Worm (Caenorhabditis elegans) whole organism, L3 larva: Measurements from ENCODE around the gene T12D8.5.

ENCODE experiments used
- R02D3.7 ChIP-seq: fragments of 150-350 bp; optimal IDR thresholded peaks from 2 replicates; lab custom pipeline; 2014; ENCODE audit warnings: missing biosample characterization, missing genetic modification characterization
- ZK546.5 ChIP-seq: sonication (generic microtip); optimal IDR thresholded peaks from 2 replicates; lab custom pipeline; 2017; ENCODE audit warnings: missing biosample characterization, missing genetic modification characterization
- aly-2 ChIP-seq: fragments of 150-350 bp; optimal IDR thresholded peaks from 2 replicates; lab custom pipeline; 2014; ENCODE audit warnings: missing biosample characterization, missing genetic modification characterization
- ceh-16 ChIP-seq: sonication (generic microtip); optimal IDR thresholded peaks from 2 replicates; lab custom pipeline; 2017; ENCODE audit warnings: missing biosample characterization, missing genetic modification characterization
- ceh-28 ChIP-seq: fragments of 150-350 bp; optimal IDR thresholded peaks from 2 replicates; lab custom pipeline; 2014; ENCODE audit warnings: missing biosample characterization, missing genetic modification reagents, missing genetic modification characterization
- ceh-9 ChIP-seq: sonication (generic microtip); optimal IDR thresholded peaks from 2 replicates; lab custom pipeline; 2018; ENCODE audit warnings: missing biosample characterization, missing genetic modification characterization
- daf-12 ChIP-seq: fragments of 150-350 bp; optimal IDR thresholded peaks from 2 replicates; lab custom pipeline; 2014; ENCODE audit warnings: missing biosample characterization, missing genetic modification reagents, missing genetic modification characterization
- egl-27 ChIP-seq: sonication (generic microtip); optimal IDR thresholded peaks from 4 replicates; lab custom pipeline; 2017; ENCODE audit warnings: missing biosample characterization, missing genetic modification reagents, missing genetic modification characterization
- egl-5 ChIP-seq: fragments of 150-350 bp; optimal IDR thresholded peaks from 2 replicates; lab custom pipeline; 2017; ENCODE audit warnings: missing biosample characterization, missing genetic modification reagents, missing genetic modification characterization, inconsistent platforms
- elt-2 ChIP-seq: sonication (generic microtip); optimal IDR thresholded peaks from 2 replicates; lab custom pipeline; 2016; ENCODE audit warnings: missing genetic modification reagents, mild to moderate bottlenecking, missing genetic modification characterization, missing compliant biosample characterization
- eor-1 ChIP-seq, 2 experiments: fragments of 150-350 bp; optimal IDR thresholded peaks; 2 replicates each; lab custom pipeline; 2014 to 2018; ENCODE audit warnings: missing biosample characterization in 2 of 2, missing genetic modification characterization in 2 of 2
- fkh-10 ChIP-seq: sonication (generic microtip); optimal IDR thresholded peaks from 2 replicates; lab custom pipeline; 2017; ENCODE audit warnings: missing biosample characterization, missing genetic modification reagents, missing genetic modification characterization
- fkh-2 ChIP-seq: fragments of 150-350 bp; optimal IDR thresholded peaks from 2 replicates; lab custom pipeline; 2014; ENCODE audit warnings: missing biosample characterization, missing genetic modification reagents, missing genetic modification characterization
- fos-1 ChIP-seq: fragments of 150-350 bp; optimal IDR thresholded peaks from 2 replicates; lab custom pipeline; 2014; ENCODE audit warnings: missing biosample characterization, missing genetic modification characterization
- jun-1 ChIP-seq: fragments of 150-350 bp; optimal IDR thresholded peaks from 2 replicates; lab custom pipeline; 2014; ENCODE audit warnings: missing biosample characterization, missing genetic modification reagents, missing genetic modification characterization
- lin-39 ChIP-seq: fragments of 150-350 bp; optimal IDR thresholded peaks from 2 replicates; lab custom pipeline; 2018; ENCODE audit warnings: missing biosample characterization, missing genetic modification reagents, missing genetic modification characterization
- lsy-12 ChIP-seq: sonication (generic microtip); optimal IDR thresholded peaks from 2 replicates; lab custom pipeline; 2016; ENCODE audit warnings: mild to moderate bottlenecking, missing genetic modification characterization, missing compliant biosample characterization
- mdl-1 ChIP-seq: fragments of 150-350 bp; optimal IDR thresholded peaks from 2 replicates; lab custom pipeline; 2014; ENCODE audit warnings: missing biosample characterization, missing genetic modification characterization
- mml-1 ChIP-seq: fragments of 150-350 bp; sonication (generic microtip); optimal IDR thresholded peaks from 3 replicates; lab custom pipeline; 2014; ENCODE audit warnings: missing biosample characterization, missing genetic modification characterization
- nfya-1 ChIP-seq: sonication (generic microtip); optimal IDR thresholded peaks from 2 replicates; lab custom pipeline; 2017; ENCODE audit warnings: missing genetic modification characterization, mild to moderate bottlenecking, missing compliant biosample characterization, antibody characterized with exemption, moderate library complexity; ENCODE audit not compliant: insufficient read depth
- nhr-12 ChIP-seq: fragments of 150-350 bp; optimal IDR thresholded peaks from 2 replicates; lab custom pipeline; 2014; ENCODE audit warnings: missing biosample characterization, missing genetic modification characterization
- nhr-23 ChIP-seq: fragments of 150-350 bp; optimal IDR thresholded peaks from 2 replicates; lab custom pipeline; 2014; ENCODE audit warnings: missing biosample characterization, missing genetic modification reagents, missing genetic modification characterization
- nhr-237 ChIP-seq: fragments of 150-350 bp; optimal IDR thresholded peaks from 2 replicates; lab custom pipeline; 2014; ENCODE audit warnings: missing biosample characterization, missing genetic modification characterization
- nhr-25 ChIP-seq: sonication (generic microtip); optimal IDR thresholded peaks from 2 replicates; lab custom pipeline; 2017; ENCODE audit warnings: missing biosample characterization, missing genetic modification characterization
- nhr-43 ChIP-seq: sonication (generic microtip); optimal IDR thresholded peaks from 2 replicates; lab custom pipeline; 2016; ENCODE audit warnings: mild to moderate bottlenecking, missing genetic modification characterization, missing compliant biosample characterization; ENCODE audit not compliant: poor library complexity, severe bottlenecking
- nhr-76 ChIP-seq: fragments of 150-350 bp; sonication (generic microtip); optimal IDR thresholded peaks from 5 replicates; lab custom pipeline; 2014; ENCODE audit warnings: missing biosample characterization, missing genetic modification characterization
- nhr-77 ChIP-seq: fragments of 150-350 bp; optimal IDR thresholded peaks from 2 replicates; lab custom pipeline; 2014; ENCODE audit warnings: missing biosample characterization, missing genetic modification characterization
- pha-4 ChIP-seq: fragments of 150-350 bp; optimal IDR thresholded peaks from 2 replicates; lab custom pipeline; 2014; ENCODE audit warnings: missing biosample characterization, missing genetic modification reagents, missing genetic modification characterization
- pqm-1 ChIP-seq: fragments of 150-350 bp; optimal IDR thresholded peaks from 2 replicates; lab custom pipeline; 2017; ENCODE audit warnings: missing biosample characterization, missing genetic modification characterization, inconsistent platforms
- skn-1 ChIP-seq: fragments of 150-350 bp; optimal IDR thresholded peaks from 2 replicates; lab custom pipeline; 2014; ENCODE audit warnings: missing biosample characterization, missing genetic modification characterization
- snpc-4 ChIP-seq: fragments of 150-350 bp; optimal IDR thresholded peaks from 2 replicates; lab custom pipeline; 2014; ENCODE audit warnings: missing biosample characterization, missing genetic modification characterization
- tbx-2 ChIP-seq: sonication (generic microtip); optimal IDR thresholded peaks from 2 replicates; lab custom pipeline; 2016; ENCODE audit warnings: mild to moderate bottlenecking, missing genetic modification characterization, missing compliant biosample characterization
- unc-39 ChIP-seq: sonication (generic microtip); optimal IDR thresholded peaks from 4 replicates; lab custom pipeline; 2017; ENCODE audit warnings: missing biosample characterization, missing genetic modification characterization
- unc-62 ChIP-seq: fragments of 150-350 bp; sonication (generic microtip); optimal IDR thresholded peaks from 4 replicates; lab custom pipeline; 2014; ENCODE audit warnings: missing biosample characterization, missing genetic modification reagents, missing genetic modification characterization
- zag-1 ChIP-seq: fragments of 150-350 bp; optimal IDR thresholded peaks from 2 replicates; lab custom pipeline; 2014; ENCODE audit warnings: missing biosample characterization, missing genetic modification characterization
- ztf-4 ChIP-seq: fragments of 150-350 bp; optimal IDR thresholded peaks from 2 replicates; lab custom pipeline; 2014; ENCODE audit warnings: missing biosample characterization, missing genetic modification characterization

The T12D8.5 gene

DNA sequence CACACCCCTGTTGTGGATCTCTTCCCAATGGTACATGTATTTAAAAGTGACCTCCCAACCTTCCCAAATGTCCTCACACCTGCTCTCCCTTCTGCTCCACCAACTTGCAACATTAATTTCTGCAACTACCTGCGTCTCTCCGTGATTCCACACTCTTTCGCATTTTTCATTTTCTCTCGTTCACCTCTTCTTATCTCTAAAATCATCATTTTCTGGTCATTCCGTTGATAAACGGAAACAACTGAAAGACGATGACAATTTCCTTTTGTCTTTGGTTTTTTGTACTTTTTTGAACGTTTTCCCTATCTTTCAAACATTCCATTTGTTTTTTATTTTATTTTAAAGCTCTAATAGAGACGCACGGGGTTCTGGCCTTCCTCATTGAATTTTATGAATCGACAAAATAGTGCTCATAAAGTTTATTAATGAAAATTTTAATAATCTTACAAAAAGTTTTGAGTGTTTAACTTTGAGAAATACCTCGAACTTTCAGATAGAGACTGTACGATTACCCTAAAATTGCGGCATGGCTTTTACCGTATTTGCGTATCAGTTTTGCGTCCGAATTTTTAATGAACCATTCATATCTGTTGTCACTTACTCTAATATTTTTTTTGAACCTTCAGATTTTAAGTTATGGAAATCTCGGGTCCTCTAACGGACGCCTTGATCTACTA lies 46.2 kb upstream of the T12D8.5 start, which contains the start of gene aqp-11:
TSS of gene aqp-11 (plus strand) at position 627 of the 677 bp plus-strand sequence.
- TF ChIP-seq elt-2, result peak; percentile 71
- TF ChIP-seq ceh-9, result no peak
- no peak for TF ChIP-seq nhr-76 (tag; lab: Kevin White, UChicago)
- no peak for TF ChIP-seq nhr-77 (tag; lab: Kevin White, UChicago)
- peak; percentile 66 for TF ChIP-seq pqm-1 (tag; lab: Kevin White, UChicago)
- TF ChIP-seq skn-1 (tag; lab: Kevin White, UChicago), result peak; percentile 99
- no peak for TF ChIP-seq fos-1
- TF ChIP-seq pha-4 (tag; lab: Kevin White, UChicago), result peak; percentile 19
- TF ChIP-seq lin-39 (tag; lab: Kevin White, UChicago), result no peak
- no peak for TF ChIP-seq daf-12 (tag; lab: Kevin White, UChicago)
- no peak for TF ChIP-seq ceh-16 (tag; lab: Kevin White, UChicago)
- no peak for TF ChIP-seq nhr-23
- TF ChIP-seq nhr-25 (tag; lab: Kevin White, UChicago), result no peak
- TF ChIP-seq, all 47 proteins: peak for 4

DNA sequence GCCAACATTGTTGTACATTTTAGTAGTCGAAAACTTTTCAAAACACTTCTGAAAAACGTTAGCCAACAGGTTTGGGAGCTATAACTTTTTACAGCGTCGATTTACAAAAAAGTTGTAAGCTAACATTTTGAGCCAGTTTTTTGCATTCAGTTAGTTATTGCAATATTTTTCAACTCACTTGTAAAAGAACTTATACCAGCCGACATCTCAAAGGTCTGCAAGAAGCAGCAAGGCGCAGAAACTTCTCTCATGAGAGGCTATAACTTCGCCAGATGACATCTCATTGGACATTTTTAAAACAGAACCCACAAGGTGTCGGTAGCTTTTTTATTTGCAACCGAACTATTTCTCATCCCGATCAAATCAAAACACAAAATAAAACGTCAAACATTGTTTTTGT lies 42.9 kb upstream of the T12D8.5 start:
- no peak for TF ChIP-seq mdl-1 (tag; lab: Kevin White, UChicago)
- TF ChIP-seq fos-1, result no peak
- TF ChIP-seq unc-39 (tag; lab: Kevin White, UChicago), result no peak
- TF ChIP-seq nhr-237 (tag; lab: Kevin White, UChicago), result no peak
- TF ChIP-seq ztf-4 (tag; lab: Kevin White, UChicago), result no peak
- no peak for TF ChIP-seq jun-1 (tag; lab: Kevin White, UChicago)
- TF ChIP-seq R02D3.7 (tag; lab: Kevin White, UChicago), result no peak
- no peak for TF ChIP-seq egl-5
- TF ChIP-seq ZK546.5, result no peak
- no peak for TF ChIP-seq aly-2 (tag; lab: Kevin White, UChicago)
- TF ChIP-seq nfya-1 (tag; lab: Kevin White, UChicago), result no peak

DNA sequence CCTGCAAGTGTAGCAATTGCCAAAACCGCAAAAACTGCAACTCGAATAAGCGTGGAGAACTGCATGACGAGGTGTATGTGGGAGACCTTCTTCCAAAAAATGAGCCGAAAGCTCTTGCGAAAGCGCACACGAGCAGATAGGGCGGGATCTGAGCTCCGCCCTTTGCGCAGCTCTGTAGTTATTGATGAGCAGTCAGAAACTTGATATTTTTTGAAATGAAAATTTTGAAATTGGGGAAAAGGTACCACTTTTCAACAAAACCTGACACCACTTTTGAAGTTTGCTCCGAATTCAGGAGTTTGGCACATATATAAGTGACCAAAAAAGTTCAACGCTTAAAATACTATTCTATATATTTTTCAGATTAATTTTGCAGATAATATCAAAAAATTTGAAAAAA lies 41.2 kb upstream of the T12D8.5 start, which contains the start of gene flp-15:
TSS of gene flp-15 (minus strand) at position 101 of the 400 bp plus-strand sequence.
- TF ChIP-seq nhr-25 (tag; lab: Kevin White, UChicago), result no peak
- TF ChIP-seq ZK546.5, result no peak
- TF ChIP-seq unc-39 (tag; lab: Kevin White, UChicago), result no peak
- no peak for TF ChIP-seq mml-1 (tag; lab: Kevin White, UChicago)
- no peak for TF ChIP-seq snpc-4 (tag; lab: Kevin White, UChicago)
- TF ChIP-seq daf-12 (tag; lab: Kevin White, UChicago), result no peak
- no peak for TF ChIP-seq R02D3.7 (tag; lab: Kevin White, UChicago)
- no peak for TF ChIP-seq egl-27
- TF ChIP-seq aly-2 (tag; lab: Kevin White, UChicago), result no peak
- no peak for TF ChIP-seq fkh-2 (tag; lab: Kevin White, UChicago)
- no peak for TF ChIP-seq eor-1 (tag; optimal IDR thresholded peaks at IDR 0.05; lab: Kevin White, UChicago)
- no peak for TF ChIP-seq zag-1 (tag; lab: Kevin White, UChicago)
- no peak for TF ChIP-seq skn-1 (tag; lab: Kevin White, UChicago)
- TF ChIP-seq lin-39 (tag; lab: Kevin White, UChicago), result no peak
- no peak for TF ChIP-seq tbx-2
- TF ChIP-seq ceh-9, result no peak

DNA sequence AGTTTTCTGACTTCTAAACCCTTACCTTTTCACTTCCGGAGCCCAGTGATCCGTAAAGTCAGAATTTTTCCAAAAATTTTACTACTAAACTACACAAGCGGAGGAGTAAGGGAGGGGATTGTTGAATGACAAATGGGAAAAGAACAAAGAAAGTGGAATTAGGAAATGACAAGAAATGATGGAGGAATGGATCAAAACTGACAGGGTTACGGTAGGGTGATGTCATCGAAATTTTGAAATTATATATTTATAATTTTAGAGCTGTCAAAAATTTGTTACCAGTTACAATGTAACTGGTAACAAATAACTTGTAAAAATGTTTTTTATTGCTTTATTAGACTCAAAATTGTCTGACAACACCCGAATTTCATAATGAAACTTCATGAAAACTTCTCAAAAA lies 39.8 kb upstream of the T12D8.5 start:
- TF ChIP-seq jun-1 (tag; lab: Kevin White, UChicago) (no peak), skn-1 (tag; lab: Kevin White, UChicago) (no peak), lsy-12 (tag; lab: Kevin White, UChicago) (no peak), nhr-12 (no peak), unc-39 (tag; lab: Kevin White, UChicago) (no peak), unc-62 (GFP tag; lab: Kevin White, UChicago) (peak; percentile 6)
- TF ChIP-seq, all 47 proteins: peak for 1

DNA sequence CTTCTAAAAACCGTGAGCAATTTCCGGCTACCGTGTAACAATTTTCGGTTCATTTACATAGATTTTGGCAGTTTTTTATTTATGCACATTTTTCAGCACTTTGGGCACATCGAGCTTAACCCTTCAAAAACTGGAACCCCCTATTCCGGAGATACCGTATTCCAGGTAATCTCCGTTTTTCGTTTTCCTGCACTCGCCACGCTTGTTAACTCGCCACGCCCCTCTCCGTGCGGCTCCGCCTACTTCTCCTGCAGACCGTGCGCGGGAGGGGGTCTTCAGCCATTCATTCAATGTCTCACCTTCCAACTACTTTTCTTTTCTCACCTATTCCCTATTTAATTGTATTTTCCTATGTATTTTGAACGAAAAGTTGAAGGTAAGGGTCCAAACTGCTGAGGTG lies 33.5 kb upstream of the T12D8.5 start:
- no peak for TF ChIP-seq fkh-10 (GFP tag; lab: Kevin White, UChicago)
- no peak for TF ChIP-seq snpc-4 (tag; lab: Kevin White, UChicago)
- no peak for TF ChIP-seq jun-1 (tag; lab: Kevin White, UChicago)
- no peak for TF ChIP-seq unc-62 (GFP tag; lab: Kevin White, UChicago)
- no peak for TF ChIP-seq egl-27
- no peak for TF ChIP-seq pqm-1 (tag; lab: Kevin White, UChicago)
- no peak for TF ChIP-seq elt-2
- TF ChIP-seq nhr-12, result no peak
- no peak for TF ChIP-seq nhr-23
- TF ChIP-seq egl-5, result no peak
- no peak for TF ChIP-seq nhr-77 (tag; lab: Kevin White, UChicago)
- no peak for TF ChIP-seq ceh-28 (tag; lab: Kevin White, UChicago)
- TF ChIP-seq daf-12 (tag; lab: Kevin White, UChicago), result no peak
- no peak for TF ChIP-seq pha-4 (tag; lab: Kevin White, UChicago)
- no peak for TF ChIP-seq nhr-43 (tag; lab: Kevin White, UChicago)
